Fruit fly (Drosophila melanogaster): Measurements from ENCODE around the gene Cf2.

DNA sequence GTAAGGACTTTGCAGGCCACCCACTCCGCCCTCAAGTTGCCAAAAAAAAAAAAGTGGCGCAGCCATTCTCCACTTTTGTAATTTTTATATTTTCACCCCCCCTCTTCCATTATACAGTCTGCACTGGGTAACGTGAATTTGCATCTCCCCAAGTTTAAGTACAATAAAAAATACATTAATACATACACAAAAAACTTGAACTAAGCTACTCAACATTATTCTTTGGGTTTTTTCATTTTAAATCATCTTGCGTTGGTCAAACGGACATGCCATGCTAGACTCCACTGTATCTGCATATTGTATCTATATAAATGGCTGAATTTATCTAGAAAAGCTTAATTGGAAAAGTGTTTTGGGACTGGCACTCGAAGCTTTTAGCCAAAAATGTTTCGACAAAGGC, 21.4 kb downstream of the Cf2 start:
- TF ChIP-seq psq (optimal IDR thresholded peaks at IDR 0.05), result no peak
- TF ChIP-seq ttk (optimal IDR thresholded peaks at IDR 0.05), result no peak
- no peak for TF ChIP-seq insv (optimal IDR thresholded peaks at IDR 0.05)
- no peak for TF ChIP-seq Sin3A (optimal IDR thresholded peaks at IDR 0.05)
